Worm (Caenorhabditis elegans) whole organism, L1 larva: ENCODE data around the gene F58F6.6.

Source experiments
- C04F5.9 ChIP-seq: sonication (generic microtip); optimal IDR thresholded peaks from 2 replicates; lab custom pipeline; 2016; ENCODE audit warnings: missing genetic modification characterization, missing compliant biosample characterization
- C16A3.4 ChIP-seq: fragments of 150-350 bp; optimal IDR thresholded peaks from 2 replicates; lab custom pipeline; 2014; ENCODE audit warnings: missing biosample characterization, missing genetic modification characterization
- F16B12.6 ChIP-seq: fragments of 150-350 bp; optimal IDR thresholded peaks from 2 replicates; lab custom pipeline; 2014; ENCODE audit warnings: missing biosample characterization, missing genetic modification characterization
- aha-1 ChIP-seq: fragments of 150-350 bp; optimal IDR thresholded peaks from 2 replicates; lab custom pipeline; 2014; ENCODE audit warnings: missing biosample characterization, missing genetic modification characterization
- ama-1 ChIP-seq: fragments of 150-350 bp; optimal IDR thresholded peaks from 2 replicates; lab custom pipeline; 2014
- ceh-8 ChIP-seq: fragments of 200-800 bp; sonication (Bioruptor generic); optimal IDR thresholded peaks from 2 replicates; lab custom pipeline; 2018; ENCODE audit warnings: mild to moderate bottlenecking, missing genetic modification characterization, moderate library complexity, missing compliant biosample characterization
- ceh-82 ChIP-seq, 3 experiments: fragments of 150-350 bp in 1 of 3; sonication (generic microtip) in 2 of 3; optimal IDR thresholded peaks; 2 replicates each; lab custom pipeline; 2014 to 2017; ENCODE audit warnings: missing biosample characterization in 3 of 3, missing genetic modification characterization in 3 of 3
- ceh-88 ChIP-seq: fragments of 200-800 bp; sonication (Bioruptor generic); IDR thresholded peaks from 2 replicates; pipeline ENCODE4 v1.3.6; 2022; ENCODE audit warnings: missing genetic modification characterization, missing compliant biosample characterization
- efl-1 ChIP-seq, 4 experiments: fragments of 150-350 bp; optimal IDR thresholded peaks in 3 of 4; peaks in 1 of 4; 1 replicate in 1 of 4; 2 replicates in 3 of 4; lab custom pipeline; 2014; ENCODE audit warnings: missing biosample characterization in 2 of 4, missing genetic modification characterization in 2 of 4, missing genetic modification reagents in 2 of 4
- efl-3 ChIP-seq: fragments of 200-800 bp; sonication (Bioruptor generic); optimal IDR thresholded peaks from 2 replicates; lab custom pipeline; 2018; ENCODE audit warnings: mild to moderate bottlenecking, missing genetic modification characterization, missing compliant biosample characterization
- egl-13 ChIP-seq: sonication (generic microtip); optimal IDR thresholded peaks from 2 replicates; lab custom pipeline; 2016; ENCODE audit warnings: missing genotype, missing genetic modification reagents, missing genetic modification characterization, missing compliant biosample characterization
- elt-2 ChIP-seq: sonication (generic microtip); optimal IDR thresholded peaks from 2 replicates; lab custom pipeline; 2016; ENCODE audit warnings: missing genetic modification characterization, mild to moderate bottlenecking, inconsistent platforms, missing compliant biosample characterization, missing genetic modification reagents
- ets-5 ChIP-seq: fragments of 200-800 bp; sonication (Bioruptor generic); IDR thresholded peaks from 2 replicates; pipeline ENCODE4 v1.3.6; 2022; ENCODE audit warnings: missing genetic modification characterization, missing compliant biosample characterization
- fkh-4 ChIP-seq: sonication (generic microtip); optimal IDR thresholded peaks from 2 replicates; lab custom pipeline; 2016; ENCODE audit warnings: missing compliant biosample characterization, missing genetic modification characterization, borderline replicate concordance
- fkh-8 ChIP-seq: sonication (generic microtip); optimal IDR thresholded peaks from 2 replicates; lab custom pipeline; 2016; ENCODE audit warnings: mild to moderate bottlenecking, missing genetic modification characterization, missing compliant biosample characterization
- fos-1 ChIP-seq: fragments of 150-350 bp; optimal IDR thresholded peaks from 2 replicates; lab custom pipeline; 2014; ENCODE audit warnings: missing biosample characterization, missing genetic modification characterization
- hlh-4 ChIP-seq: sonication (generic microtip); optimal IDR thresholded peaks from 2 replicates; lab custom pipeline; 2016; ENCODE audit warnings: mild to moderate bottlenecking, missing genetic modification characterization, missing compliant biosample characterization
- isw-1 ChIP-seq: fragments of 200-800 bp; sonication (Bioruptor generic); IDR thresholded peaks from 2 replicates; pipeline ENCODE4 v1.3.6; 2022; ENCODE audit warnings: missing genetic modification characterization, missing compliant biosample characterization
- mef-2 ChIP-seq: fragments of 150-350 bp; optimal IDR thresholded peaks from 2 replicates; lab custom pipeline; 2014; ENCODE audit warnings: missing biosample characterization, missing genetic modification characterization
- mep-1 ChIP-seq: fragments of 150-350 bp; optimal IDR thresholded peaks from 2 replicates; lab custom pipeline; 2014; ENCODE audit warnings: missing biosample characterization, missing genetic modification characterization
- nhr-12 ChIP-seq: sonication (generic microtip); optimal IDR thresholded peaks from 2 replicates; lab custom pipeline; 2017; ENCODE audit warnings: missing biosample characterization, missing genetic modification characterization
- nhr-19 ChIP-seq: fragments of 200-800 bp; sonication (Bioruptor generic); conservative IDR thresholded peaks from 2 replicates; pipeline ENCODE4 v1.3.6; 2022; ENCODE audit warnings: missing genetic modification characterization, missing compliant biosample characterization
- nhr-237 ChIP-seq: fragments of 150-350 bp; optimal IDR thresholded peaks from 2 replicates; lab custom pipeline; 2014; ENCODE audit warnings: missing biosample characterization, missing genetic modification characterization
- nhr-28 ChIP-seq: fragments of 150-350 bp; optimal IDR thresholded peaks from 2 replicates; lab custom pipeline; 2014; ENCODE audit warnings: missing biosample characterization, missing genetic modification characterization
- nhr-76 ChIP-seq: sonication (generic microtip); optimal IDR thresholded peaks from 2 replicates; lab custom pipeline; 2017; ENCODE audit warnings: missing biosample characterization, missing genetic modification characterization
- nhr-84 ChIP-seq: sonication (generic microtip); optimal IDR thresholded peaks from 2 replicates; lab custom pipeline; 2017; ENCODE audit warnings: missing biosample characterization, missing genetic modification characterization
- nhr-90 ChIP-seq: sonication (generic microtip); optimal IDR thresholded peaks from 2 replicates; lab custom pipeline; 2016; ENCODE audit warnings: mild to moderate bottlenecking, missing genetic modification characterization, missing compliant biosample characterization; ENCODE audit not compliant: poor library complexity
- pqm-1 ChIP-seq: sonication (generic microtip); optimal IDR thresholded peaks from 3 replicates; lab custom pipeline; 2017; ENCODE audit warnings: missing biosample characterization, missing genetic modification characterization
- rnt-1 ChIP-seq: sonication (generic microtip); optimal IDR thresholded peaks from 2 replicates; lab custom pipeline; 2016; ENCODE audit warnings: mild to moderate bottlenecking, missing genetic modification characterization, moderate library complexity, missing compliant biosample characterization
- sox-4 ChIP-seq: sonication (generic microtip); optimal IDR thresholded peaks from 2 replicates; lab custom pipeline; 2016; ENCODE audit warnings: missing genetic modification characterization, missing compliant biosample characterization
- unc-62 ChIP-seq: fragments of 150-350 bp; optimal IDR thresholded peaks from 2 replicates; lab custom pipeline; 2014; ENCODE audit warnings: missing biosample characterization, missing genetic modification reagents, missing genetic modification characterization
- unc-86 ChIP-seq: sonication (generic microtip); optimal IDR thresholded peaks from 2 replicates; lab custom pipeline; 2016; ENCODE audit warnings: missing genetic modification characterization, missing compliant biosample characterization
- zip-4 ChIP-seq: fragments of 200-800 bp; sonication (Bioruptor generic); optimal IDR thresholded peaks from 2 replicates; lab custom pipeline; 2018; ENCODE audit warnings: mild to moderate bottlenecking, missing genetic modification characterization, moderate library complexity, missing compliant biosample characterization
- ztf-11 ChIP-seq, 2 experiments: sonication (generic microtip); optimal IDR thresholded peaks; 2 replicates each; lab custom pipeline; 2016 to 2017; ENCODE audit warnings: missing genetic modification characterization in 2 of 2, missing biosample characterization in 1 of 2, missing compliant biosample characterization in 1 of 2

F58F6.6 gene

ce11 chrIV:1346981-1347380 lies 6.1 kb downstream of the F58F6.6 start, which contains the start of gene rfc-2 (continued):
- TF ChIP-seq nhr-84 (tag; lab: Kevin White, UChicago) = no peak
- no peak for TF ChIP-seq nhr-237 (tag; lab: Kevin White, UChicago)
- no peak for TF ChIP-seq ceh-88
- peak; percentile 91 for TF ChIP-seq rnt-1
- peak; percentile 12 for TF ChIP-seq mep-1 (tag; lab: Kevin White, UChicago)
- peak; percentile 27; the same call in 1 of the 2 replicates for TF ChIP-seq nhr-19
- TF ChIP-seq ztf-11 (tag; optimal IDR thresholded peaks at IDR 0.05; lab: Kevin White, UChicago) = peak in 1 of 2 experiments; percentile 61
- TF ChIP-seq unc-86 = peak; percentile 18
- no peak for TF ChIP-seq hlh-4 (tag; lab: Kevin White, UChicago)
- no peak for TF ChIP-seq unc-62 (GFP tag; lab: Kevin White, UChicago)
- TF ChIP-seq egl-13 = no peak
- TF ChIP-seq ama-1 = no peak

- TF ChIP-seq nhr-76 (tag; lab: Kevin White, UChicago) (no peak), C04F5.9 (no peak), fkh-4 (no peak), mef-2 (tag; lab: Kevin White, UChicago) (no peak)
These were observed 8.5 kb downstream of the F58F6.6 start for ce11 chrIV:1349352-1349751.

ce11 chrIV:1353811-1354210 lies 12.9 kb downstream of the F58F6.6 start:
- no peak for TF ChIP-seq ets-5 (GFP tag; lab: Robert Waterston, UW)
- TF ChIP-seq efl-1 (optimal IDR thresholded peaks at IDR 0.05; lab: Kevin White, UChicago) = no peak
- peak in 1 of 2 experiments; percentile 58 for TF ChIP-seq efl-1 (GFP tag; optimal IDR thresholded peaks at IDR 0.05 in 1 of 2; lab: Kevin White, UChicago)

ce11 chrIV:1355147-1355546 lies 14.3 kb downstream of the F58F6.6 start, which contains the start of gene col-104:
Gene col-104, minus strand, starts transcription at chrIV:1355305.
- no peak for TF ChIP-seq fos-1 (tag; lab: Kevin White, UChicago)
- no peak for TF ChIP-seq nhr-28 (tag; lab: Kevin White, UChicago)
- no peak for TF ChIP-seq ceh-82 (tag; optimal IDR thresholded peaks at IDR 0.05; lab: Kevin White, UChicago)
- TF ChIP-seq efl-3 (GFP tag; lab: Kevin White, UChicago) = no peak
- no peak for TF ChIP-seq fkh-4
- no peak for TF ChIP-seq elt-2
- TF ChIP-seq mef-2 (tag; lab: Kevin White, UChicago) = no peak
- no peak for TF ChIP-seq nhr-76 (tag; lab: Kevin White, UChicago)
- no peak for TF ChIP-seq nhr-84 (tag; lab: Kevin White, UChicago)
- TF ChIP-seq fkh-8 = no peak

- TF ChIP-seq nhr-90 (tag; lab: Kevin White, UChicago) = no peak
- no peak for TF ChIP-seq nhr-12
- no peak for TF ChIP-seq F16B12.6 (tag; lab: Kevin White, UChicago)
- TF ChIP-seq C16A3.4 (tag; lab: Kevin White, UChicago) = no peak
- TF ChIP-seq zip-4 (GFP tag; lab: Kevin White, UChicago) = no peak
- TF ChIP-seq isw-1 = no peak
- TF ChIP-seq elt-2 = no peak
- TF ChIP-seq sox-4 (tag; lab: Kevin White, UChicago) = no peak
- TF ChIP-seq ceh-8 (GFP tag; lab: Kevin White, UChicago) = peak; percentile 91
- TF ChIP-seq efl-1 (optimal IDR thresholded peaks at IDR 0.05; lab: Kevin White, UChicago) = no peak
- peak in 1 of 2 experiments; percentile 18 for TF ChIP-seq efl-1 (GFP tag; optimal IDR thresholded peaks at IDR 0.05 in 1 of 2; lab: Kevin White, UChicago)
- no peak for TF ChIP-seq nhr-28 (tag; lab: Kevin White, UChicago)
- no peak for TF ChIP-seq efl-3 (GFP tag; lab: Kevin White, UChicago)
- no peak for TF ChIP-seq aha-1 (tag; lab: Kevin White, UChicago)
- TF ChIP-seq ceh-88 = no peak
- no peak for TF ChIP-seq pqm-1 (tag; lab: Kevin White, UChicago)
- TF ChIP-seq, all 84 proteins: peak for 2
These were observed 17.2 kb downstream of the F58F6.6 start for ce11 chrIV:1358109-1358508.
